Worm (Caenorhabditis elegans): ENCODE data around the gene Y42H9AR.4.

Y42H9AR.4 gene

DNA sequence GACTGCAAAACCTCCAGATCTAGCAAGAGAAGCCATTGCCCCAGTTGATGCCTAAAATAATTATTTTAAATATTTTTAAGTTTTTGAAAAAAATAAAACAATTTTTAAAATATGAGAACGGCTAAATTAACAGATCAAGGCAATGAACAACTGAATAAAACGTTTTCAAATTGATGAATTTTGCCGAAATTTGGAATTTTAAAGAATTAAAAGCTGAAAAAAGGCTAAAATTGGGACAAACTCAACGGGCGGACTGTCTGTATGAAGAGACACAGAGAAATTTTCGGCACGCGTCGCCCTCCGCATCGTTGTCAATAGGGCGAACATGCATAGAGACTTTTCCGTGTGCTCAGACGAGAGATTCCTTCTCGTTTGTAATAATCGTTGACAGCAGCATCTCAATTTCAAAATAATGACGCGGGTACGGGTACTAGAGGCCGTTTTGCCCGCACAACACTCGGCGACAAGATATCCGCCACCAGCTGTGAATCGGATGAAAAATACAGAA lies 24.0 kb upstream of the Y42H9AR.4 start, which contains the start of the genes isp-1 and islo-1:
Gene isp-1, minus strand, starts transcription at position 51 of the 508 bp plus-strand sequence.
Gene islo-1, plus strand, starts transcription at position 385 of the 508 bp plus-strand sequence.
- TF ChIP-seq ces-1 (GFP tag; optimal IDR thresholded peaks at IDR 0.05) (peak; percentile 11), cnd-1 (tag; optimal IDR thresholded peaks at IDR 0.05) (peak; percentile 28), mep-1 (tag; optimal IDR thresholded peaks at IDR 0.05) (peak; percentile 77), nhr-237 (tag; optimal IDR thresholded peaks at IDR 0.05) (no peak), ceh-83 (GFP tag; optimal IDR thresholded peaks at IDR 0.05) (no peak), unc-62 (GFP tag; optimal IDR thresholded peaks at IDR 0.05) (peak; percentile 38), unc-120 (tag; optimal IDR thresholded peaks at IDR 0.05; ENCODE audit: poor library complexity, severe bottlenecking) (peak; percentile 42), mls-2 (tag; optimal IDR thresholded peaks at IDR 0.05) (no peak), lsy-2 (tag; optimal IDR thresholded peaks at IDR 0.05) (peak; percentile 42), lin-13 (tag; optimal IDR thresholded peaks at IDR 0.05) (peak; percentile 18), hlh-1 (tag; optimal IDR thresholded peaks at IDR 0.05) (peak; percentile 47), snpc-4 (tag; optimal IDR thresholded peaks at IDR 0.05) (no peak), pha-4 (tag; optimal IDR thresholded peaks at IDR 0.05) (peak; percentile 73), drap-1 (GFP tag; optimal IDR thresholded peaks at IDR 0.05) (no peak), unc-39 (tag; optimal IDR thresholded peaks at IDR 0.05) (no peak), ceh-39 (tag; optimal IDR thresholded peaks at IDR 0.05) (peak; percentile 37), sptf-1 (tag; optimal IDR thresholded peaks at IDR 0.05) (no peak)

DNA sequence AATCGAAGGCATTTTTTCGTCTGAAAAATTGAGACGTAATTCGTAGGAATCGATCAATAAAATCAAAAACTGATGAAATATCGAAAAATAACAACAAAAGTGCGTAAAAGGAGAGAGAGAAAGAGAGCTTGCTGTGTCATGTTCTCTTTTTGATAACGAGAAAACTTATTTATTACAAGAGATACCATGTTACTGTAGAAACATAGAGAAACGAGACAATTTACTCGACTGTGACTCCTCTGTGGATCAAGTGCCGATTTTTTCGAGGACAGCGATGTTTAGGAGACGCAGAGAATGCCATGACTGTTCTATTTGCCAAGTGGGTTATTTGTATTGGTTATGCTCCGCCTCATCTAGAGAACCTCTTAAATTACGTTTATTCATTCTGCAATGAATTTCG lies 21.5 kb upstream of the Y42H9AR.4 start, which contains the start of gene sph-1:
Gene sph-1, minus strand, starts transcription at position 23 of the 400 bp plus-strand sequence.
- no peak for TF ChIP-seq lin-32 (GFP tag; optimal IDR thresholded peaks at IDR 0.05)
- no peak for TF ChIP-seq ham-2 (GFP tag; optimal IDR thresholded peaks at IDR 0.05)
- no peak for TF ChIP-seq ceh-39 (tag; optimal IDR thresholded peaks at IDR 0.05)
- peak; percentile 70 for TF ChIP-seq pha-4 (tag; optimal IDR thresholded peaks at IDR 0.05)

DNA sequence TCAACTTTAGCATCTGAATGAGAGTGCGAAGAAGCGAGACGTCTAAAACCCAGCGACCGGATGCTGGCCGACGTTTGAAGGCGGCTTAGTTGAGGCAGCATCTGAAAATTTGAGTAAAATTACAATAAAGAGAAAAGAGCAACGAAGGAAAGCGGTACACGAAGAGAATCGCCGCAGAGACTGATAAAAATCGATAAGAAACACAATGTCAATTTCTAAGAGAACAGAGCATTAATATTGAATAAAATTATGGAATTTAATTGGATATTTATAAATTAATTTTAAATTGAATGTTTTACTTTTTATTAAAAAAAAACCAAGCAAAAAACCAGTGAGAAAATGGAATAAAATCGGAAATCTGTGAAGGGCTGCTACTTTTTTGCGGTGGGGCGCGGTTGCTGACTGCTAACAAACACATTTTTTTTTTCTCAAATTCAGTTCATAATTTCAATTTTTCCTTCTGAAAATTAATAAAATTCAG lies 18.2 kb upstream of the Y42H9AR.4 start, which contains the start of the genes ndub-11 and moc-3:
Gene ndub-11, minus strand, starts transcription at position 101 of the 481 bp plus-strand sequence.
Gene moc-3, plus strand, starts transcription at position 431 of the 481 bp plus-strand sequence.
- TF ChIP-seq elt-1 (tag; optimal IDR thresholded peaks at IDR 0.05; ENCODE audit: borderline replicate concordance, insufficient read depth) (no peak), zip-8 (tag; optimal IDR thresholded peaks at IDR 0.05) (no peak), mls-2 (tag; optimal IDR thresholded peaks at IDR 0.05) (no peak), ces-1 (GFP tag; optimal IDR thresholded peaks at IDR 0.05) (no peak), nhr-28 (tag; optimal IDR thresholded peaks at IDR 0.05) (no peak), ceh-83 (GFP tag; optimal IDR thresholded peaks at IDR 0.05) (no peak), nhr-237 (tag; optimal IDR thresholded peaks at IDR 0.05) (no peak), mab-5 (tag; optimal IDR thresholded peaks at IDR 0.05) (no peak), lin-32 (GFP tag; optimal IDR thresholded peaks at IDR 0.05) (no peak), elt-3 (tag; optimal IDR thresholded peaks at IDR 0.05) (no peak), lin-13 (tag; optimal IDR thresholded peaks at IDR 0.05) (no peak), ceh-43 (GFP tag; optimal IDR thresholded peaks at IDR 0.05) (no peak)

DNA sequence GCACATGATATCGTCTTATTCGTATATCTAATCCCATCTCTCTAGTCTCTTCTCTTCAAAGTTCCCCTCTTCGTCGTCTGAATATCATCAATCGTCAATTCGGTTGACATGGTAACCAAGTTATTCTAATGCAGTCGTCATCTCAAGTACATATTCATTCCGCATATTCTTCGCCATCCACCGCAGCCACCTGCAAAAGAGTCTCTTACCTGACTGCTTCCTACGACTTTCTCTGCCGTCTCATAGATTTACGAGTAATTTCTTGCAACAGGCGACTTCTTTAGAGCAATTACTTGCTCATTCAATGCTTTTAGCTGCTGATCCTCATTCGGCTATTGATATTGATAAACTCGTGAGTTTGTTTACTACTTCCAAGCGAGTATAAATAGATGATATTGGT lies 15.4 kb upstream of the Y42H9AR.4 start:
- TF ChIP-seq blmp-1 (tag; optimal IDR thresholded peaks at IDR 0.05) (no peak), nhr-76 (tag; optimal IDR thresholded peaks at IDR 0.05) (no peak), lsy-2 (tag; optimal IDR thresholded peaks at IDR 0.05) (no peak), mep-1 (tag; optimal IDR thresholded peaks at IDR 0.05) (no peak), ces-1 (GFP tag; optimal IDR thresholded peaks at IDR 0.05) (no peak), unc-120 (tag; optimal IDR thresholded peaks at IDR 0.05; ENCODE audit: poor library complexity, severe bottlenecking) (no peak), hlh-1 (tag; optimal IDR thresholded peaks at IDR 0.05) (no peak), mls-2 (tag; optimal IDR thresholded peaks at IDR 0.05) (no peak), sptf-1 (tag; optimal IDR thresholded peaks at IDR 0.05) (no peak), elt-1 (tag; optimal IDR thresholded peaks at IDR 0.05; ENCODE audit: borderline replicate concordance, insufficient read depth) (no peak), mab-5 (tag; optimal IDR thresholded peaks at IDR 0.05) (no peak)

DNA sequence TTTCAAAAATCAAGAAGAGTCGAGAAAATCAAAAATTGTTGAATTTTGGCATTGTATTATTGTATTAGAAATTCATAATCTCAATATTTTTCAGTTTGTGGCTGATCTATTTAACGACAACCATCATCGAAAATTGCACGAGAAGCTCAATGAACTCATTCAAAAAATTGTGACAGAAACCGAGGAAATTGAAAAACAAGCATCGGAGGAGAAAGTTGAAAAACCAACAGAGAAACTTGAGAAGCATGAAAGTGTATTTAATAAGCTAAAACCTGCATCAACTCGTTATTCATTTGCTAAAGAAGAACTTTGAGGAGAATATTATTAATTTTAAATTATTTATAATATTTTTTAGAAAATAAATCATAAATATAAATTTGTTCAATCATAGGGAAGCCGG lies 14.9 kb upstream of the Y42H9AR.4 start, which contains the start of gene ceph-41:
Gene ceph-41, plus strand, starts transcription at position 301 of the 400 bp plus-strand sequence.
- TF ChIP-seq bed-3 (GFP tag; optimal IDR thresholded peaks at IDR 0.05) (no peak), nhr-12 (tag; optimal IDR thresholded peaks at IDR 0.05) (no peak), lin-32 (GFP tag; optimal IDR thresholded peaks at IDR 0.05) (no peak), nhr-76 (tag; optimal IDR thresholded peaks at IDR 0.05) (no peak), pha-4 (tag; optimal IDR thresholded peaks at IDR 0.05) (no peak), sem-2 (GFP tag; optimal IDR thresholded peaks at IDR 0.05) (no peak), unc-120 (tag; optimal IDR thresholded peaks at IDR 0.05; ENCODE audit: poor library complexity, severe bottlenecking) (no peak), mls-2 (tag; optimal IDR thresholded peaks at IDR 0.05) (no peak), elt-3 (tag; optimal IDR thresholded peaks at IDR 0.05) (no peak), ces-1 (GFP tag; optimal IDR thresholded peaks at IDR 0.05) (no peak), flh-1 (GFP tag; optimal IDR thresholded peaks at IDR 0.05) (no peak), unc-39 (tag; optimal IDR thresholded peaks at IDR 0.05) (no peak), hlh-1 (tag; optimal IDR thresholded peaks at IDR 0.05) (no peak), tbx-8 (GFP tag; optimal IDR thresholded peaks at IDR 0.05) (no peak), lsy-2 (tag; optimal IDR thresholded peaks at IDR 0.05) (no peak), M03D4.4 (tag; optimal IDR thresholded peaks at IDR 0.05) (no peak), mep-1 (tag; optimal IDR thresholded peaks at IDR 0.05) (no peak), nhr-2 (tag; optimal IDR thresholded peaks at IDR 0.05) (no peak), lin-13 (tag; optimal IDR thresholded peaks at IDR 0.05) (no peak)
